Worm (Caenorhabditis elegans): ENCODE results near the gene F59B2.12.

F59B2.12 gene

ce11 chrIII:9047260-9047659 is 29.9 kb downstream of the F59B2.12 start:
- no peak for TF ChIP-seq dmd-4 (tag; optimal IDR thresholded peaks at IDR 0.05; ENCODE audit: borderline replicate concordance)
- no peak for TF ChIP-seq rnt-1 (tag; optimal IDR thresholded peaks at IDR 0.05)
- no peak for TF ChIP-seq unc-55 (GFP tag; optimal IDR thresholded peaks at IDR 0.05)
- no peak for TF ChIP-seq ttx-3 (tag; optimal IDR thresholded peaks at IDR 0.05)
- no peak for TF ChIP-seq ceh-22 (tag; optimal IDR thresholded peaks at IDR 0.05)
- no peak for TF ChIP-seq ceh-48 (tag; optimal IDR thresholded peaks at IDR 0.05)
- no peak for TF ChIP-seq ama-1 (optimal IDR thresholded peaks at IDR 0.05)
- TF ChIP-seq C08G9.2 (tag; optimal IDR thresholded peaks at IDR 0.05): no peak
- TF ChIP-seq ceh-9 (tag; optimal IDR thresholded peaks at IDR 0.05): no peak
- no peak for TF ChIP-seq sdc-2 (tag; optimal IDR thresholded peaks at IDR 0.05)
- no peak for TF ChIP-seq fkh-10 (GFP tag; optimal IDR thresholded peaks at IDR 0.05)
- no peak for TF ChIP-seq hlh-8 (tag; optimal IDR thresholded peaks at IDR 0.05)
- no peak for TF ChIP-seq unc-42 (tag; optimal IDR thresholded peaks at IDR 0.05)
- no peak for TF ChIP-seq unc-3 (GFP tag; conservative IDR thresholded peaks at IDR 0.05)
- no peak for TF ChIP-seq unc-3 (tag; optimal IDR thresholded peaks at IDR 0.05)
- TF ChIP-seq syd-9 (tag; optimal IDR thresholded peaks at IDR 0.05): no peak
- TF ChIP-seq sox-4 (tag; optimal IDR thresholded peaks at IDR 0.05): no peak

- TF ChIP-seq Y22D7AL.16 (tag; optimal IDR thresholded peaks at IDR 0.05): no peak
- no peak for TF ChIP-seq sox-2 (GFP tag; IDR thresholded peaks at IDR 0.05)
- no peak for TF ChIP-seq hlh-15 (tag; optimal IDR thresholded peaks at IDR 0.05)
- no peak for TF ChIP-seq elt-2 (tag; optimal IDR thresholded peaks at IDR 0.05)
Measured at ce11 chrIII:9050600-9050999, 33.2 kb downstream of the F59B2.12 start, which contains the start of gene ikke-1. Gene ikke-1, minus strand, starts transcription at chrIII:9050700.

ce11 chrIII:9051119-9051597 is 33.8 kb downstream of the F59B2.12 start:
- TF ChIP-seq unc-55 (GFP tag; optimal IDR thresholded peaks at IDR 0.05): peak; percentile 89
- peak; percentile 15 for TF ChIP-seq T23F11.4 (GFP tag; optimal IDR thresholded peaks at IDR 0.05)
- no peak for TF ChIP-seq ceh-34 (tag; optimal IDR thresholded peaks at IDR 0.05)
- TF ChIP-seq ama-1 (optimal IDR thresholded peaks at IDR 0.05): peak; percentile 49
- TF ChIP-seq unc-42 (tag; optimal IDR thresholded peaks at IDR 0.05): no peak
- TF ChIP-seq K02D7.2 (tag; optimal IDR thresholded peaks at IDR 0.05): peak; percentile 27
- TF ChIP-seq ceh-22 (tag; optimal IDR thresholded peaks at IDR 0.05): no peak
- TF ChIP-seq ceh-30 (tag; optimal IDR thresholded peaks at IDR 0.05): peak; percentile 78
- no peak for TF ChIP-seq sox-4 (tag; optimal IDR thresholded peaks at IDR 0.05)

- TF ChIP-seq ztf-16 (tag; optimal IDR thresholded peaks at IDR 0.05): no peak
- TF ChIP-seq pat-9 (tag; optimal IDR thresholded peaks at IDR 0.05): no peak
- no peak for TF ChIP-seq ahr-1 (tag; optimal IDR thresholded peaks at IDR 0.05)
- no peak for TF ChIP-seq nfya-1 (tag; optimal IDR thresholded peaks at IDR 0.05)
- TF ChIP-seq F13H6.1 (tag; optimal IDR thresholded peaks at IDR 0.05): no peak
- no peak for TF ChIP-seq che-1 (tag; optimal IDR thresholded peaks at IDR 0.05)
- TF ChIP-seq sox-2 (GFP tag; IDR thresholded peaks at IDR 0.05): no peak
- TF ChIP-seq fax-1 (tag; optimal IDR thresholded peaks at IDR 0.05): no peak
- no peak for TF ChIP-seq ets-4 (tag; optimal IDR thresholded peaks at IDR 0.05)
- no peak for TF ChIP-seq ceh-6 (GFP tag; optimal IDR thresholded peaks at IDR 0.05)
- no peak for TF ChIP-seq hlh-13 (GFP tag; optimal IDR thresholded peaks at IDR 0.05)
- no peak for TF ChIP-seq hlh-30 (tag; optimal IDR thresholded peaks at IDR 0.05; ENCODE audit: insufficient read depth)
- no peak for TF ChIP-seq ceh-31 (tag; optimal IDR thresholded peaks at IDR 0.05)
- TF ChIP-seq ceh-9 (tag; optimal IDR thresholded peaks at IDR 0.05): no peak
- no peak for TF ChIP-seq ceh-48 (tag; optimal IDR thresholded peaks at IDR 0.05)
- TF ChIP-seq eyg-1 (tag; optimal IDR thresholded peaks at IDR 0.05): no peak
Measured at ce11 chrIII:9051714-9052113, 34.3 kb downstream of the F59B2.12 start.
